Worm (Caenorhabditis elegans) whole organism, midembryonic: ENCODE data around the gene F02D8.1.

Experiments
- cog-1 ChIP-seq: sonication (generic microtip); optimal IDR thresholded peaks from 2 replicates; lab custom pipeline; 2016; ENCODE audit warnings: missing genetic modification characterization, missing compliant biosample characterization
- flt-1 ChIP-seq: fragments of 200-800 bp; sonication (Bioruptor generic); IDR thresholded peaks from 2 replicates; pipeline ENCODE4 v1.3.6; 2022; ENCODE audit warnings: missing genetic modification characterization, missing compliant biosample characterization
- med-1 ChIP-seq: sonication (generic microtip); optimal IDR thresholded peaks from 2 replicates; lab custom pipeline; 2017; ENCODE audit warnings: missing genetic modification characterization, mild to moderate bottlenecking, missing compliant biosample characterization, antibody characterized with exemption, missing genetic modification reagents; ENCODE audit not compliant: insufficient read depth
- ref-1 ChIP-seq: fragments of 200-800 bp; sonication (Bioruptor generic); conservative IDR thresholded peaks from 2 replicates; pipeline ENCODE4 v1.3.6; 2022; ENCODE audit warnings: missing genetic modification reagents, missing genetic modification characterization, missing compliant biosample characterization
- tab-1 ChIP-seq: fragments of 200-800 bp; sonication (Bioruptor generic); IDR thresholded peaks from 2 replicates; pipeline ENCODE4 v1.3.6; 2022; ENCODE audit warnings: missing genetic modification characterization, missing compliant biosample characterization

ce11 chrV:14936587-14936986 lies 41.9 kb downstream of the F02D8.1 start, which contains the start of gene C30G7.2:
- TF ChIP-seq med-1 (GFP tag; lab: Kevin White, UChicago) = no peak
- TF ChIP-seq tab-1 (GFP tag; lab: Robert Waterston, UW) = no peak
- no peak for TF ChIP-seq cog-1 (tag; lab: Kevin White, UChicago)
- TF ChIP-seq flt-1 (GFP tag; lab: Robert Waterston, UW) = no peak
- TF ChIP-seq ref-1 (GFP tag; lab: Robert Waterston, UW) = no peak
